Fruit fly (Drosophila melanogaster): Measurements from ENCODE around the gene Sirt7.
A peak's percentile ranks its signal among the peaks of the same experiment; 100 is the strongest.

Gene Sirt7

dm6 chr3R:29088938-29089661 is 33.4 kb downstream of the Sirt7 start (continued):
- TF ChIP-seq phol (tag; optimal IDR thresholded peaks at IDR 0.05) (peak; percentile 86), CG15479 (GFP tag; optimal IDR thresholded peaks at IDR 0.05) (no peak), CG34224 (GFP tag; IDR thresholded peaks at IDR 0.05; ENCODE audit: partially characterized antibody) (no peak), Lpt (GFP tag; optimal IDR thresholded peaks at IDR 0.05) (no peak), Ssrp (tag; optimal IDR thresholded peaks at IDR 0.05) (peak; percentile 72), tup (GFP tag; optimal IDR thresholded peaks at IDR 0.05) (peak; percentile 27), CG15514 (GFP tag; optimal IDR thresholded peaks at IDR 0.05) (peak; percentile 47), chn (GFP tag; optimal IDR thresholded peaks at IDR 0.05) (peak; percentile 74), CG8359 (GFP tag; optimal IDR thresholded peaks at IDR 0.05; ENCODE audit: borderline replicate concordance) (peak; percentile 23), maf-S (GFP tag; optimal IDR thresholded peaks at IDR 0.05) (peak; percentile 66), CG9932 (GFP tag; IDR thresholded peaks at IDR 0.05) (no peak), ssp (GFP tag; IDR thresholded peaks at IDR 0.05) (peak; percentile 58), ken (GFP tag; IDR thresholded peaks at IDR 0.05) (peak; percentile 46; the same call in 1 of the 3 replicates), pnt (GFP tag; optimal IDR thresholded peaks at IDR 0.05) (peak; percentile 59), schlank (tag; optimal IDR thresholded peaks at IDR 0.05) (no peak), fd3F (GFP tag; optimal IDR thresholded peaks at IDR 0.05) (peak; percentile 56), NfI (GFP tag; optimal IDR thresholded peaks at IDR 0.05) (peak; percentile 59), CG7372 (GFP tag; IDR thresholded peaks at IDR 0.05) (peak; percentile 51; the same call in 1 of the 2 replicates), Kr (GFP tag; optimal IDR thresholded peaks at IDR 0.05) (no peak), slp2 (GFP tag; optimal IDR thresholded peaks at IDR 0.05) (peak; percentile 37), fru (optimal IDR thresholded peaks at IDR 0.05) (no peak), CG10366 (GFP tag; IDR thresholded peaks at IDR 0.05) (peak; percentile 54), CG7357 (GFP tag; IDR thresholded peaks at IDR 0.05) (peak; percentile 36; the same call in 1 of the 3 replicates), lov (optimal IDR thresholded peaks at IDR 0.05) (no peak), lov (GFP tag; IDR thresholded peaks at IDR 0.05) (no peak), Gug (GFP tag; IDR thresholded peaks at IDR 0.05) (peak; percentile 45; the same call in 3 of the 4 replicates), CG1024 (GFP tag; IDR thresholded peaks at IDR 0.05) (no peak), CG17385 (GFP tag; optimal IDR thresholded peaks at IDR 0.05) (peak; percentile 55), her (GFP tag; optimal IDR thresholded peaks at IDR 0.05) (no peak), jing (GFP tag; optimal IDR thresholded peaks at IDR 0.05) (peak; percentile 58), seq (GFP tag; IDR thresholded peaks at IDR 0.05) (peak; percentile 59; the same call in 1 of the 2 replicates), Hmr (GFP tag; optimal IDR thresholded peaks at IDR 0.05) (peak; percentile 74), chinmo (GFP tag; IDR thresholded peaks at IDR 0.05; ENCODE audit: partially characterized antibody) (0 out of 4 replicates have a peak, but pooled peaks have one; percentile 13), pita (GFP tag; optimal IDR thresholded peaks at IDR 0.05) (no peak), Hey (tag; optimal IDR thresholded peaks at IDR 0.05) (no peak), CG5953 (GFP tag; IDR thresholded peaks at IDR 0.05) (0 out of 2 replicates have a peak, but pooled peaks have one; percentile 30), CG9609 (GFP tag; optimal IDR thresholded peaks at IDR 0.05) (no peak), hb (GFP tag; IDR thresholded peaks at IDR 0.05; ENCODE audit: partially characterized antibody) (no peak), pfk (GFP tag; optimal IDR thresholded peaks at IDR 0.05) (no peak), Atf-2 (GFP tag; optimal IDR thresholded peaks at IDR 0.05) (peak; percentile 60), Sry-β (GFP tag; optimal IDR thresholded peaks at IDR 0.05) (no peak), CG32532 (GFP tag; IDR thresholded peaks at IDR 0.05) (peak; percentile 46; the same call in 1 of the 2 replicates), Opbp (GFP tag; IDR thresholded peaks at IDR 0.05; ENCODE audit: partially characterized antibody) (no peak), cwo (GFP tag; optimal IDR thresholded peaks at IDR 0.05) (peak; percentile 49), h (optimal IDR thresholded peaks at IDR 0.05) (no peak), twi (tag; optimal IDR thresholded peaks at IDR 0.05) (peak; percentile 23), CG13123 (GFP tag; optimal IDR thresholded peaks at IDR 0.05) (peak; percentile 27), lab (GFP tag; optimal IDR thresholded peaks at IDR 0.05) (peak; percentile 78), pros (GFP tag; optimal IDR thresholded peaks at IDR 0.05) (peak; percentile 18)

Data from whole organism, embryonic.